Worm (Caenorhabditis elegans) whole organism, L1 larva: ENCODE data around the gene eas-1.
A peak's percentile ranks its signal among the peaks of the same experiment; 100 is the strongest.

Source experiments
- aha-1 ChIP-seq: fragments of 150-350 bp; optimal IDR thresholded peaks from 2 replicates; lab custom pipeline; 2014; ENCODE audit warnings: missing biosample characterization, missing genetic modification characterization
- ama-1 ChIP-seq: fragments of 150-350 bp; optimal IDR thresholded peaks from 2 replicates; lab custom pipeline; 2014
- ces-1 ChIP-seq: fragments of 150-350 bp; optimal IDR thresholded peaks from 2 replicates; lab custom pipeline; 2014; ENCODE audit warnings: missing biosample characterization, missing genetic modification reagents, missing genetic modification characterization
- lsy-2 ChIP-seq, 2 experiments: fragments of 150-350 bp; optimal IDR thresholded peaks; 2 replicates each; lab custom pipeline; 2014; ENCODE audit warnings: missing biosample characterization in 2 of 2, missing genetic modification characterization in 2 of 2
- mef-2 ChIP-seq: fragments of 150-350 bp; optimal IDR thresholded peaks from 2 replicates; lab custom pipeline; 2014; ENCODE audit warnings: missing biosample characterization, missing genetic modification characterization
- nhr-11 ChIP-seq: fragments of 150-350 bp; optimal IDR thresholded peaks from 2 replicates; lab custom pipeline; 2014; ENCODE audit warnings: missing biosample characterization, missing genetic modification characterization
- nhr-20 ChIP-seq: sonication (generic microtip); optimal IDR thresholded peaks from 2 replicates; lab custom pipeline; 2016; ENCODE audit warnings: mild to moderate bottlenecking, missing genetic modification characterization, missing compliant biosample characterization
- skn-1 ChIP-seq: fragments of 150-350 bp; optimal IDR thresholded peaks from 2 replicates; lab custom pipeline; 2014; ENCODE audit warnings: missing biosample characterization, missing genetic modification characterization
- sup-37 ChIP-seq: fragments of 200-800 bp; sonication (Bioruptor generic); optimal IDR thresholded peaks from 2 replicates; lab custom pipeline; 2018; ENCODE audit warnings: mild to moderate bottlenecking, missing genetic modification characterization, missing compliant biosample characterization
- unc-86 ChIP-seq: sonication (generic microtip); optimal IDR thresholded peaks from 2 replicates; lab custom pipeline; 2016; ENCODE audit warnings: missing genetic modification characterization, missing compliant biosample characterization
- xbp-1 ChIP-seq: sonication (generic microtip); optimal IDR thresholded peaks from 2 replicates; lab custom pipeline; 2016; ENCODE audit warnings: missing genetic modification characterization, missing compliant biosample characterization

- TF ChIP-seq nhr-20 (tag; lab: Kevin White, UChicago) (peak; percentile 39), mef-2 (tag; lab: Kevin White, UChicago) (no peak), sup-37 (no peak), ama-1 (lab: Kevin White, UChicago) (no peak), nhr-11 (tag; lab: Kevin White, UChicago) (no peak), unc-86 (no peak), ces-1 (no peak), aha-1 (tag; lab: Kevin White, UChicago) (no peak), xbp-1 (tag; lab: Kevin White, UChicago) (no peak), lsy-2 (tag; optimal IDR thresholded peaks at IDR 0.05; lab: Kevin White, UChicago) (no peak), skn-1 (no peak)
These were observed 28.9 kb downstream of the eas-1 start for ce11 chrII:4769096-4769495.
